Fruit fly (Drosophila melanogaster) whole organism, embryonic: ENCODE measurements around the gene rin.

ENCODE experiments used
- Bgb ChIP-seq: fragments of 200-800 bp; sonication (Bioruptor generic); IDR thresholded peaks from 2 replicates; pipeline ENCODE4 v1.3.6; 2022; ENCODE audit warnings: missing biosample characterization, missing genetic modification characterization; ENCODE audit not compliant: partially characterized antibody
- CG11398 ChIP-seq: fragments of 200-800 bp; sonication (Bioruptor generic); optimal IDR thresholded peaks from 2 replicates; lab custom pipeline; 2016; ENCODE audit warnings: missing biosample characterization, missing genetic modification characterization
- CG11456 ChIP-seq: fragments of 200-800 bp; sonication (Bioruptor generic); IDR thresholded peaks from 3 replicates; pipeline ENCODE4 v1.3.6; 2022; ENCODE audit warnings: missing biosample characterization, missing genetic modification characterization
- CG12071 ChIP-seq: fragments of 200-800 bp; sonication (Bioruptor generic); optimal IDR thresholded peaks from 3 replicates; lab custom pipeline; 2018; ENCODE audit warnings: missing biosample characterization, mild to moderate bottlenecking, missing genetic modification characterization
- CG12769 ChIP-seq: fragments of 200-800 bp; sonication (Bioruptor generic); optimal IDR thresholded peaks from 2 replicates; lab custom pipeline; 2019; ENCODE audit warnings: missing biosample characterization, mild to moderate bottlenecking, missing genetic modification characterization, moderate library complexity
- CG13424 ChIP-seq: fragments of 200-800 bp; sonication (Bioruptor generic); optimal IDR thresholded peaks from 2 replicates; lab custom pipeline; 2019; ENCODE audit warnings: missing biosample characterization, mild to moderate bottlenecking, missing genetic modification characterization, moderate library complexity
- CG14710 ChIP-seq: fragments of 200-800 bp; sonication (Bioruptor generic); optimal IDR thresholded peaks from 3 replicates; lab custom pipeline; 2019; ENCODE audit warnings: missing biosample characterization, mild to moderate bottlenecking, missing genetic modification characterization, moderate library complexity
- CG16779 ChIP-seq: fragments of 200-800 bp; sonication (Bioruptor generic); IDR thresholded peaks from 2 replicates; pipeline ENCODE4 v1.3.6; 2022; ENCODE audit warnings: missing biosample characterization, missing genetic modification characterization
- CG17361 ChIP-seq: fragments of 200-800 bp; sonication (Bioruptor generic); IDR thresholded peaks from 3 replicates; pipeline ENCODE4 v1.3.6; 2022; ENCODE audit warnings: missing biosample characterization, missing genetic modification characterization
- CG17802 ChIP-seq: fragments of 200-800 bp; sonication (Bioruptor generic); optimal IDR thresholded peaks from 2 replicates; lab custom pipeline; 2018; ENCODE audit warnings: missing biosample characterization, mild to moderate bottlenecking, missing genetic modification characterization, moderate library complexity
- CG17829 ChIP-seq: fragments of 200-800 bp; optimal IDR thresholded peaks from 2 replicates; lab custom pipeline; 2019; ENCODE audit warnings: missing biosample characterization, mild to moderate bottlenecking, missing genetic modification characterization, moderate library complexity
- CG18262 ChIP-seq: fragments of 200-800 bp; optimal IDR thresholded peaks from 3 replicates; lab custom pipeline; 2019; ENCODE audit warnings: missing biosample characterization, mild to moderate bottlenecking, missing genetic modification characterization, moderate library complexity
- CG18599 ChIP-seq: fragments of 200-800 bp; sonication (Bioruptor generic); optimal IDR thresholded peaks from 3 replicates; lab custom pipeline; 2017; ENCODE audit warnings: missing biosample characterization, missing genetic modification characterization, mild to moderate bottlenecking, moderate library complexity, missing genetic modification reagents
- CG18764 ChIP-seq: fragments of 200-800 bp; sonication (Bioruptor generic); optimal IDR thresholded peaks from 3 replicates; lab custom pipeline; 2016; ENCODE audit warnings: missing biosample characterization, missing genetic modification characterization
- CG2129 ChIP-seq: fragments of 200-800 bp; sonication (Bioruptor generic); IDR thresholded peaks from 2 replicates; pipeline ENCODE4 v1.3.6; 2022; ENCODE audit warnings: missing biosample characterization, missing genetic modification characterization; ENCODE audit not compliant: partially characterized antibody
- CG2875 ChIP-seq: fragments of 200-800 bp; sonication (Bioruptor generic); optimal IDR thresholded peaks from 2 replicates; lab custom pipeline; 2017; ENCODE audit warnings: missing biosample characterization, mild to moderate bottlenecking, missing genetic modification characterization, missing genetic modification reagents
- CG4328 ChIP-seq: fragments of 200-800 bp; sonication (Bioruptor generic); optimal IDR thresholded peaks from 3 replicates; lab custom pipeline; 2017; ENCODE audit warnings: missing biosample characterization, missing genetic modification reagents, missing genetic modification characterization
- CG4854 ChIP-seq: fragments of 200-800 bp; sonication (Bioruptor generic); optimal IDR thresholded peaks from 2 replicates; lab custom pipeline; 2016; ENCODE audit warnings: missing biosample characterization, missing genetic modification characterization, inconsistent platforms
- CG5180 ChIP-seq: fragments of 200-800 bp; sonication (Bioruptor generic); optimal IDR thresholded peaks from 3 replicates; lab custom pipeline; 2017; ENCODE audit warnings: missing biosample characterization, missing genetic modification characterization, mild to moderate bottlenecking, moderate library complexity, missing genetic modification reagents
- CG6854 ChIP-seq: fragments of 200-800 bp; sonication (Bioruptor generic); optimal IDR thresholded peaks from 3 replicates; lab custom pipeline; 2017; ENCODE audit warnings: missing biosample characterization, mild to moderate bottlenecking, missing genetic modification characterization
- CG7556 ChIP-seq: fragments of 200-800 bp; sonication (Bioruptor generic); optimal IDR thresholded peaks from 2 replicates; lab custom pipeline; 2017; ENCODE audit warnings: missing biosample characterization, mild to moderate bottlenecking, missing genetic modification characterization
- CG7839 ChIP-seq: fragments of 200-800 bp; sonication (Bioruptor generic); optimal IDR thresholded peaks from 3 replicates; lab custom pipeline; 2018; ENCODE audit warnings: missing biosample characterization, mild to moderate bottlenecking, missing genetic modification characterization, moderate library complexity
- CG9609 ChIP-seq: fragments of 200-800 bp; sonication (Bioruptor generic); optimal IDR thresholded peaks from 3 replicates; lab custom pipeline; 2016; ENCODE audit warnings: missing biosample characterization, missing genetic modification characterization
- Dip2 ChIP-seq: fragments of 200-800 bp; sonication (Bioruptor generic); IDR thresholded peaks from 2 replicates; pipeline ENCODE4 v1.3.6; 2022; ENCODE audit warnings: missing biosample characterization, missing genetic modification characterization
- Doc2 ChIP-seq: fragments of 200-800 bp; sonication (Bioruptor generic); IDR thresholded peaks from 2 replicates; pipeline ENCODE4 v1.3.6; 2022; ENCODE audit warnings: missing biosample characterization, missing genetic modification characterization
- Drgx ChIP-seq: fragments of 200-800 bp; sonication (Bioruptor generic); IDR thresholded peaks from 2 replicates; pipeline ENCODE4 v1.3.6; 2022; ENCODE audit warnings: missing biosample characterization, missing genetic modification characterization
- Hey ChIP-seq: fragments of 200-800 bp; sonication (Bioruptor generic); optimal IDR thresholded peaks from 3 replicates; lab custom pipeline; 2018; ENCODE audit warnings: missing biosample characterization, mild to moderate bottlenecking, missing genetic modification characterization
- Hmr ChIP-seq: fragments of 200-800 bp; sonication (Bioruptor generic); optimal IDR thresholded peaks from 3 replicates; lab custom pipeline; 2017; ENCODE audit warnings: mild to moderate bottlenecking, missing biosample characterization, missing genetic modification reagents, missing genetic modification characterization
- Mrtf ChIP-seq: fragments of 200-800 bp; sonication (Bioruptor generic); IDR thresholded peaks from 3 replicates; pipeline ENCODE4 v1.3.6; 2022; ENCODE audit warnings: missing biosample characterization, missing genetic modification characterization
- Neu2 ChIP-seq: fragments of 200-800 bp; sonication (Bioruptor generic); optimal IDR thresholded peaks from 3 replicates; lab custom pipeline; 2016; ENCODE audit warnings: missing biosample characterization, missing genetic modification characterization, borderline replicate concordance
- Nf-YB ChIP-seq: fragments of 200-800 bp; sonication (Bioruptor generic); optimal IDR thresholded peaks from 3 replicates; lab custom pipeline; 2019; ENCODE audit warnings: missing biosample characterization, mild to moderate bottlenecking, missing genetic modification characterization, moderate library complexity
- Ravus ChIP-seq: fragments of 200-800 bp; sonication (Bioruptor generic); IDR thresholded peaks from 2 replicates; pipeline ENCODE4 v1.3.6; 2022; ENCODE audit warnings: missing biosample characterization, missing genetic modification characterization
- Sry-β ChIP-seq: fragments of 200-800 bp; sonication (Bioruptor generic); optimal IDR thresholded peaks from 2 replicates; lab custom pipeline; 2018; ENCODE audit warnings: missing biosample characterization, mild to moderate bottlenecking, missing genetic modification characterization, moderate library complexity
- Stat92E ChIP-seq, 3 experiments: fragments of >200 bp in 2 of 3; fragments of 200-800 bp in 1 of 3; sonication (Bioruptor generic) in 1 of 3; optimal IDR thresholded peaks; 2 replicates each; lab custom pipeline; 2017 to 2019; ENCODE audit warnings: missing biosample characterization in 3 of 3, missing genetic modification characterization in 3 of 3, mild to moderate bottlenecking in 1 of 3, moderate library complexity in 1 of 3
- Xbp1 ChIP-seq: fragments of 200-800 bp; sonication (Bioruptor generic); optimal IDR thresholded peaks from 3 replicates; lab custom pipeline; 2016; ENCODE audit warnings: missing biosample characterization, mild to moderate bottlenecking, missing genetic modification characterization
- al ChIP-seq: fragments of 200-800 bp; sonication (Bioruptor generic); IDR thresholded peaks from 2 replicates; pipeline ENCODE4 v1.3.6; 2022; ENCODE audit warnings: missing biosample characterization, missing genetic modification characterization
- bigmax ChIP-seq: fragments of 200-800 bp; sonication (Bioruptor generic); optimal IDR thresholded peaks from 2 replicates; lab custom pipeline; 2018; ENCODE audit warnings: missing biosample characterization, mild to moderate bottlenecking, missing genetic modification characterization
- bsh ChIP-seq, 2 experiments: fragments of 200-800 bp; sonication (Bioruptor generic); optimal IDR thresholded peaks; 2 replicates each; lab custom pipeline; 2017 to 2018; ENCODE audit warnings: mild to moderate bottlenecking in 2 of 2, missing biosample characterization in 2 of 2, missing genetic modification characterization in 2 of 2, moderate library complexity in 1 of 2
- chm ChIP-seq: fragments of 200-800 bp; sonication (Bioruptor generic); IDR thresholded peaks from 2 replicates; pipeline ENCODE4 v1.3.6; 2022; ENCODE audit warnings: missing biosample characterization, missing genetic modification characterization
- ci ChIP-seq: fragments of 200-800 bp; sonication (Bioruptor generic); IDR thresholded peaks from 3 replicates; pipeline ENCODE4 v1.3.6; 2022; ENCODE audit warnings: missing biosample characterization, missing genetic modification characterization
- dmrt99B ChIP-seq: fragments of 200-800 bp; sonication (Bioruptor generic); optimal IDR thresholded peaks from 2 replicates; lab custom pipeline; 2018; ENCODE audit warnings: missing biosample characterization, mild to moderate bottlenecking, missing genetic modification characterization, moderate library complexity
- esg ChIP-seq: fragments of 200-800 bp; sonication (Bioruptor generic); conservative IDR thresholded peaks from 2 replicates; pipeline ENCODE4 v1.3.6; 2022; ENCODE audit warnings: missing biosample characterization, missing genetic modification characterization
- exex ChIP-seq: fragments of 200-800 bp; sonication (Bioruptor generic); optimal IDR thresholded peaks from 4 replicates; lab custom pipeline; 2018; ENCODE audit warnings: missing biosample characterization, mild to moderate bottlenecking, missing genetic modification characterization, moderate library complexity
- eyg ChIP-seq: fragments of 200-800 bp; sonication (Bioruptor generic); optimal IDR thresholded peaks from 3 replicates; lab custom pipeline; 2016; ENCODE audit warnings: missing biosample characterization, missing genetic modification characterization
- fu2 ChIP-seq: fragments of 200-800 bp; sonication (Bioruptor generic); optimal IDR thresholded peaks from 2 replicates; lab custom pipeline; 2016; ENCODE audit warnings: missing biosample characterization, missing genetic modification characterization
- lmd ChIP-seq: fragments of 200-800 bp; sonication (Bioruptor generic); IDR thresholded peaks from 2 replicates; pipeline ENCODE4 v1.3.6; 2022; ENCODE audit warnings: missing biosample characterization, missing genetic modification characterization
- nmo ChIP-seq: fragments of 200-800 bp; sonication (Bioruptor generic); optimal IDR thresholded peaks from 2 replicates; lab custom pipeline; 2018; ENCODE audit warnings: missing biosample characterization, mild to moderate bottlenecking, missing genetic modification characterization, moderate library complexity
- psq ChIP-seq: fragments of 200-800 bp; sonication (Bioruptor generic); optimal IDR thresholded peaks from 2 replicates; lab custom pipeline; 2017; ENCODE audit warnings: missing biosample characterization, missing genetic modification characterization
- sens ChIP-seq: fragments of 200-800 bp; sonication (Bioruptor generic); peaks from one replicate; lab custom pipeline; 2016; ENCODE audit warnings: missing biosample characterization, missing genetic modification characterization
- tgo ChIP-seq: fragments of 200-800 bp; sonication (Bioruptor generic); IDR thresholded peaks from 3 replicates; pipeline ENCODE4 v1.3.6; 2022; ENCODE audit warnings: missing biosample characterization, missing genetic modification characterization
- zfh2 ChIP-seq: fragments of 200-800 bp; sonication (Bioruptor generic); optimal IDR thresholded peaks from 2 replicates; lab custom pipeline; 2016; ENCODE audit warnings: missing biosample characterization, missing genetic modification characterization

Gene rin

dm6 chr3R:13600539-13600938, 46.3 kb upstream of the rin start (continued):
- TF ChIP-seq CG5180 (no peak), CG18764 (GFP tag; lab: Kevin White, UChicago) (no peak), CG14710 (no peak), CG11456 (GFP tag; lab: Robert Waterston, UW) (no peak), CG16779 (no peak), Mrtf (GFP tag; lab: Robert Waterston, UW) (no peak), CG4854 (GFP tag; lab: Kevin White, UChicago) (no peak), CG17802 (tag; lab: Kevin White, UChicago) (no peak), esg (no peak), CG12071 (GFP tag; lab: Kevin White, UChicago) (no peak), CG2875 (GFP tag; lab: Kevin White, UChicago) (no peak), CG17361 (GFP tag; lab: Robert Waterston, UW) (0 out of 3 replicates have a peak, but pooled peaks have one; percentile 31), Hmr (GFP tag; lab: Kevin White, UChicago) (peak; percentile 49), exex (tag; lab: Kevin White, UChicago) (no peak), bsh (GFP tag; optimal IDR thresholded peaks at IDR 0.05; lab: Kevin White, UChicago) (no peak), Ravus (no peak), CG2129 (GFP tag; lab: Robert Waterston, UW) (no peak), Nf-YB (GFP tag; lab: Kevin White, UChicago) (no peak), zfh2 (GFP tag; lab: Kevin White, UChicago) (no peak), Hey (tag; lab: Kevin White, UChicago) (no peak), Bgb (GFP tag; lab: Robert Waterston, UW) (no peak), ci (no peak), bigmax (GFP tag; lab: Kevin White, UChicago) (no peak), CG9609 (GFP tag; lab: Kevin White, UChicago) (no peak), CG7839 (tag; lab: Kevin White, UChicago) (peak; percentile 40), Xbp1 (GFP tag; lab: Kevin White, UChicago) (peak; percentile 14), CG12769 (tag; lab: Kevin White, UChicago) (no peak), tgo (GFP tag; lab: Robert Waterston, UW) (peak; percentile 32; the same call in 1 of the 3 replicates), CG4328 (GFP tag; lab: Kevin White, UChicago) (no peak), Sry-β (GFP tag; lab: Kevin White, UChicago) (no peak), chm (GFP tag; lab: Robert Waterston, UW) (no peak), al (GFP tag; lab: Robert Waterston, UW) (no peak), eyg (GFP tag; lab: Kevin White, UChicago) (no peak), dmrt99B (peak; percentile 49), sens (GFP tag; lab: Kevin White, UChicago) (peak; percentile 48), Stat92E (GFP tag; optimal IDR thresholded peaks at IDR 0.05; lab: Kevin White, UChicago) (no peak), Drgx (GFP tag; lab: Robert Waterston, UW) (no peak), CG6854 (GFP tag; lab: Kevin White, UChicago) (no peak), fu2 (GFP tag; lab: Kevin White, UChicago) (no peak), lmd (GFP tag; lab: Robert Waterston, UW) (no peak), CG18599 (GFP tag; lab: Kevin White, UChicago) (peak; percentile 65), psq (no peak), Neu2 (no peak), CG7556 (GFP tag; lab: Kevin White, UChicago) (peak; percentile 38), CG13424 (tag; lab: Kevin White, UChicago) (peak; percentile 32), Dip2 (GFP tag; lab: Robert Waterston, UW) (no peak), Doc2 (GFP tag; lab: Robert Waterston, UW) (no peak), CG17829 (tag; lab: Kevin White, UChicago) (no peak), nmo (GFP tag; lab: Kevin White, UChicago) (peak; percentile 1), CG11398 (GFP tag; lab: Kevin White, UChicago) (no peak), CG18262 (peak; percentile 24)
